Worm (Caenorhabditis elegans): ENCODE measurements around the gene nspc-19.

DNA sequence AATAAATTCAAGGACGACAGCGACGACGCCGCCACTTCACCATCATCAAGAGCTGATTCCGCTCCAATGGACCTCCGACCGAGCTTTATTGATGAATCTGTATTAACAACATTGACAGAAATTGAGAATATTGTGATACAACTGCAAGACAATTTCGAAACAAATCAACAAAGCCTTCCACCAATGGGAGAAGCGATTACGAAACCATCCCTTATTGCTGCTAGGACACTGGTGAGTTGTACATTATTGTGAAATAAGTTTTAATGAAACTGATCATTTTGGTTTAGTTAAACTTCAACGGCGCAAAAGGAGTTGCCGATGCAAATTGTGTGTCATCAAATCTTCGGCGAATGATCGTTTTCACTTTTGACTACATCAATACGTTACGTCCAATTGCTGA is 30.6 kb downstream of the nspc-19 start:
- TF ChIP-seq elt-1 (tag; optimal IDR thresholded peaks at IDR 0.05; ENCODE audit: borderline replicate concordance, insufficient read depth) (no peak), lin-13 (tag; optimal IDR thresholded peaks at IDR 0.05) (no peak), ces-1 (GFP tag; optimal IDR thresholded peaks at IDR 0.05) (no peak)

Data from whole organism, mixed stage, embryonic.